Worm (Caenorhabditis elegans): ENCODE results near the gene nlp-9.

ce11 chrV:4242431-4242830 lies 23.0 kb downstream of the nlp-9 start, which contains the start of gene srt-12:
- TF ChIP-seq unc-55 (GFP tag; optimal IDR thresholded peaks at IDR 0.05): no peak
- no peak for TF ChIP-seq Y55F3AM.14 (GFP tag; optimal IDR thresholded peaks at IDR 0.05)
- TF ChIP-seq fos-1 (tag; optimal IDR thresholded peaks at IDR 0.05): no peak
- TF ChIP-seq zag-1 (tag; optimal IDR thresholded peaks at IDR 0.05): no peak
- TF ChIP-seq elt-1 (tag; optimal IDR thresholded peaks at IDR 0.05): no peak

Measured in whole organism, L2 larva.